Fruit fly (Drosophila melanogaster) whole organism, embryonic: ENCODE data around the gene P5CDh2.

Experiments used
- BtbVII ChIP-seq: fragments of 200-800 bp; sonication (Bioruptor generic); optimal IDR thresholded peaks from 3 replicates; lab custom pipeline; 2017; ENCODE audit warnings: missing biosample characterization, mild to moderate bottlenecking, missing genetic modification characterization
- CG17612 ChIP-seq: fragments of 200-800 bp; sonication (Bioruptor generic); IDR thresholded peaks from 2 replicates; pipeline ENCODE4 v1.3.6; 2022; ENCODE audit warnings: missing biosample characterization, missing genetic modification characterization
- CG2678 ChIP-seq: fragments of 200-800 bp; sonication (Bioruptor generic); optimal IDR thresholded peaks from 3 replicates; lab custom pipeline; 2019; ENCODE audit warnings: missing biosample characterization, mild to moderate bottlenecking, missing genetic modification characterization, moderate library complexity
- CG32767 ChIP-seq: fragments of 200-800 bp; sonication (Bioruptor generic); IDR thresholded peaks from 2 replicates; pipeline ENCODE4 v1.3.6; 2022; ENCODE audit warnings: missing biosample characterization, missing genetic modification characterization
- Rx ChIP-seq: fragments of 200-800 bp; sonication (Bioruptor generic); IDR thresholded peaks from 2 replicates; pipeline ENCODE4 v1.3.6; 2022; ENCODE audit warnings: missing biosample characterization, missing genetic modification characterization

dm6 chr3R:21853618-21854573 lies 23.8 kb upstream of the P5CDh2 start:
- TF ChIP-seq CG2678 (tag; lab: Kevin White, UChicago) (peak; percentile 6), BtbVII (GFP tag; lab: Kevin White, UChicago) (peak; percentile 28), Rx (no peak), CG17612 (no peak), CG32767 (no peak)
